Fruit fly (Drosophila melanogaster) whole organism, embryonic: ENCODE data around the gene piwi.
A peak's percentile ranks its signal among the peaks of the same experiment; 100 is the strongest.

ENCODE experiments used
- Adf1 ChIP-seq: fragments of 200-800 bp; sonication (Bioruptor generic); IDR thresholded peaks from 2 replicates; pipeline ENCODE4 v1.3.6; 2022; ENCODE audit warnings: missing biosample characterization, missing genetic modification characterization
- Asciz ChIP-seq: fragments of 200-800 bp; sonication (Bioruptor generic); optimal IDR thresholded peaks from 2 replicates; lab custom pipeline; 2017; ENCODE audit warnings: missing biosample characterization, mild to moderate bottlenecking, missing genetic modification characterization, missing genetic modification reagents
- Atf6 ChIP-seq: fragments of 200-800 bp; sonication (Bioruptor generic); IDR thresholded peaks from 2 replicates; pipeline ENCODE4 v1.3.6; 2022; ENCODE audit warnings: missing biosample characterization, missing genetic modification characterization
- CG10267 ChIP-seq: fragments of 200-800 bp; sonication (Bioruptor generic); optimal IDR thresholded peaks from 2 replicates; lab custom pipeline; 2018; ENCODE audit warnings: missing biosample characterization, mild to moderate bottlenecking, missing genetic modification characterization, moderate library complexity
- CG10274 ChIP-seq: fragments of 200-800 bp; sonication (Bioruptor generic); optimal IDR thresholded peaks from 3 replicates; lab custom pipeline; 2017; ENCODE audit warnings: missing biosample characterization, mild to moderate bottlenecking, missing genetic modification characterization
- CG10431 ChIP-seq: fragments of 200-800 bp; sonication (Bioruptor generic); optimal IDR thresholded peaks from 3 replicates; lab custom pipeline; 2018; ENCODE audit warnings: missing biosample characterization, mild to moderate bottlenecking, missing genetic modification characterization
- CG11247 ChIP-seq: fragments of 200-800 bp; sonication (Bioruptor generic); IDR thresholded peaks from 2 replicates; pipeline ENCODE4 v1.3.6; 2022; ENCODE audit warnings: missing biosample characterization, missing genetic modification characterization
- CG11456 ChIP-seq: fragments of 200-800 bp; sonication (Bioruptor generic); IDR thresholded peaks from 3 replicates; pipeline ENCODE4 v1.3.6; 2022; ENCODE audit warnings: missing biosample characterization, missing genetic modification characterization
- CG15514 ChIP-seq: fragments of 200-800 bp; sonication (Bioruptor generic); optimal IDR thresholded peaks from 3 replicates; lab custom pipeline; 2017; ENCODE audit warnings: missing biosample characterization, missing genetic modification characterization, mild to moderate bottlenecking, moderate library complexity, missing genetic modification reagents
- CG16779 ChIP-seq: fragments of 200-800 bp; sonication (Bioruptor generic); IDR thresholded peaks from 2 replicates; pipeline ENCODE4 v1.3.6; 2022; ENCODE audit warnings: missing biosample characterization, missing genetic modification characterization
- CG16863 ChIP-seq: fragments of 200-800 bp; sonication (Bioruptor generic); optimal IDR thresholded peaks from 3 replicates; lab custom pipeline; 2016; ENCODE audit warnings: missing biosample characterization, missing genetic modification characterization
- CG17612 ChIP-seq: fragments of 200-800 bp; sonication (Bioruptor generic); IDR thresholded peaks from 2 replicates; pipeline ENCODE4 v1.3.6; 2022; ENCODE audit warnings: missing biosample characterization, missing genetic modification characterization
- CG30020 ChIP-seq: fragments of 200-800 bp; optimal IDR thresholded peaks from 2 replicates; lab custom pipeline; 2019; ENCODE audit warnings: missing biosample characterization, mild to moderate bottlenecking, missing genetic modification characterization, moderate library complexity
- CG34376 ChIP-seq: fragments of 200-800 bp; sonication (Bioruptor generic); optimal IDR thresholded peaks from 2 replicates; lab custom pipeline; 2018; ENCODE audit warnings: missing biosample characterization, mild to moderate bottlenecking, missing genetic modification characterization
- CG43689 ChIP-seq: fragments of 200-800 bp; sonication (Bioruptor generic); IDR thresholded peaks from 2 replicates; pipeline ENCODE4 v1.3.6; 2022; ENCODE audit warnings: missing biosample characterization, missing genetic modification characterization
- CG4617 ChIP-seq: fragments of 200-800 bp; sonication (Bioruptor generic); optimal IDR thresholded peaks from 3 replicates; lab custom pipeline; 2016; ENCODE audit warnings: missing biosample characterization, missing genetic modification characterization, borderline replicate concordance
- CG5953 ChIP-seq: fragments of 200-800 bp; sonication (Bioruptor generic); IDR thresholded peaks from 2 replicates; pipeline ENCODE4 v1.3.6; 2022; ENCODE audit warnings: missing biosample characterization, missing genetic modification characterization
- CG6765 ChIP-seq: fragments of 200-800 bp; sonication (Bioruptor generic); optimal IDR thresholded peaks from 3 replicates; lab custom pipeline; 2017; ENCODE audit warnings: missing biosample characterization, mild to moderate bottlenecking, missing genetic modification characterization
- CG7928 ChIP-seq: fragments of 200-800 bp; sonication (Bioruptor generic); optimal IDR thresholded peaks from 2 replicates; lab custom pipeline; 2017; ENCODE audit warnings: missing biosample characterization, mild to moderate bottlenecking, missing genetic modification characterization
- CG9609 ChIP-seq: fragments of 200-800 bp; sonication (Bioruptor generic); optimal IDR thresholded peaks from 3 replicates; lab custom pipeline; 2016; ENCODE audit warnings: missing biosample characterization, missing genetic modification characterization
- Ets65A ChIP-seq: fragments of 200-800 bp; sonication (Bioruptor generic); peaks from one replicate; lab custom pipeline; 2016; ENCODE audit warnings: missing biosample characterization, missing genetic modification characterization
- Fer1 ChIP-seq: fragments of 200-800 bp; sonication (Bioruptor generic); optimal IDR thresholded peaks from 2 replicates; lab custom pipeline; 2017; ENCODE audit warnings: missing biosample characterization, mild to moderate bottlenecking, missing genetic modification characterization
- HLH4C ChIP-seq: fragments of 200-800 bp; sonication (Bioruptor generic); IDR thresholded peaks from 3 replicates; pipeline ENCODE4 v1.3.6; 2022; ENCODE audit warnings: missing biosample characterization, missing genetic modification characterization; ENCODE audit not compliant: partially characterized antibody
- HLHmδ ChIP-seq: fragments of 200-800 bp; sonication (Bioruptor generic); optimal IDR thresholded peaks from 2 replicates; lab custom pipeline; 2018; ENCODE audit warnings: missing biosample characterization, mild to moderate bottlenecking, missing genetic modification characterization, moderate library complexity
- HmgZ ChIP-seq: fragments of 200-800 bp; sonication (Bioruptor generic); optimal IDR thresholded peaks from 2 replicates; lab custom pipeline; 2018; ENCODE audit warnings: missing biosample characterization, mild to moderate bottlenecking, missing genetic modification characterization
- Hr3 ChIP-seq: fragments of 200-800 bp; sonication (Bioruptor generic); optimal IDR thresholded peaks from 3 replicates; lab custom pipeline; 2016; ENCODE audit warnings: missing biosample characterization, missing genetic modification characterization
- MESR4 ChIP-seq: fragments of 200-800 bp; sonication (Bioruptor generic); optimal IDR thresholded peaks from 2 replicates; lab custom pipeline; 2018; ENCODE audit warnings: missing biosample characterization, mild to moderate bottlenecking, missing genetic modification characterization, moderate library complexity
- NFAT ChIP-seq: fragments of 200-800 bp; sonication (Bioruptor generic); IDR thresholded peaks from 2 replicates; pipeline ENCODE4 v1.3.6; 2022; ENCODE audit warnings: missing biosample characterization, missing genetic modification characterization
- Oaz ChIP-seq: fragments of 200-800 bp; sonication (Bioruptor generic); IDR thresholded peaks from 2 replicates; pipeline ENCODE4 v1.3.6; 2022; ENCODE audit warnings: missing biosample characterization, missing genetic modification characterization
- Sox100B ChIP-seq: fragments of 200-800 bp; sonication (Bioruptor generic); optimal IDR thresholded peaks from 3 replicates; lab custom pipeline; 2018; ENCODE audit warnings: missing biosample characterization, mild to moderate bottlenecking, missing genetic modification characterization
- Ssrp ChIP-seq: fragments of 200-800 bp; sonication (Bioruptor generic); optimal IDR thresholded peaks from 2 replicates; lab custom pipeline; 2018; ENCODE audit warnings: missing biosample characterization, mild to moderate bottlenecking, missing genetic modification characterization, moderate library complexity
- Taf1 ChIP-seq: fragments of 200-800 bp; sonication (Bioruptor generic); IDR thresholded peaks from 2 replicates; pipeline ENCODE4 v1.3.6; 2022; ENCODE audit warnings: missing biosample characterization, missing genetic modification characterization
- Usf ChIP-seq: fragments of 200-800 bp; sonication (Bioruptor generic); optimal IDR thresholded peaks from 2 replicates; lab custom pipeline; 2017; ENCODE audit warnings: missing genotype, missing biosample characterization, missing genetic modification characterization
- YL-1 ChIP-seq: fragments of 200-800 bp; sonication (Bioruptor generic); optimal IDR thresholded peaks from 3 replicates; lab custom pipeline; 2017; ENCODE audit warnings: missing biosample characterization, mild to moderate bottlenecking, missing genetic modification characterization
- bbx ChIP-seq: fragments of 200-800 bp; sonication (Bioruptor generic); IDR thresholded peaks from 2 replicates; pipeline ENCODE4 v1.3.6; 2022; ENCODE audit warnings: missing biosample characterization, missing genetic modification characterization; ENCODE audit not compliant: partially characterized antibody
- crol ChIP-seq: fragments of 200-800 bp; sonication (Bioruptor generic); IDR thresholded peaks from 2 replicates; pipeline ENCODE4 v1.3.6; 2022; ENCODE audit warnings: missing biosample characterization, missing genetic modification characterization
- danr ChIP-seq: fragments of 200-800 bp; sonication (Bioruptor generic); IDR thresholded peaks from 2 replicates; pipeline ENCODE4 v1.3.6; 2022; ENCODE audit warnings: missing biosample characterization, missing genetic modification characterization
- ftz-f1 ChIP-seq: fragments of 200-800 bp; sonication (Bioruptor generic); optimal IDR thresholded peaks from 2 replicates; lab custom pipeline; 2016; ENCODE audit warnings: missing biosample characterization, missing genetic modification characterization
- grn ChIP-seq: fragments of 200-800 bp; sonication (Bioruptor generic); optimal IDR thresholded peaks from 3 replicates; lab custom pipeline; 2017; ENCODE audit warnings: missing biosample characterization, missing genetic modification characterization
- gt ChIP-seq: fragments of 200-800 bp; sonication (Bioruptor generic); IDR thresholded peaks from 2 replicates; pipeline ENCODE4 v1.3.6; 2022; ENCODE audit warnings: missing biosample characterization, missing genetic modification characterization
- klu ChIP-seq: fragments of 200-800 bp; sonication (Bioruptor generic); IDR thresholded peaks from 2 replicates; pipeline ENCODE4 v1.3.6; 2022; ENCODE audit warnings: missing biosample characterization, missing genetic modification characterization
- nerfin-2 ChIP-seq: fragments of 200-800 bp; sonication (Bioruptor generic); IDR thresholded peaks from 2 replicates; pipeline ENCODE4 v1.3.6; 2022; ENCODE audit warnings: missing biosample characterization, missing genetic modification characterization; ENCODE audit not compliant: partially characterized antibody
- org-1 ChIP-seq: fragments of 200-800 bp; sonication (Bioruptor generic); optimal IDR thresholded peaks from 2 replicates; lab custom pipeline; 2017; ENCODE audit warnings: missing biosample characterization, missing genetic modification characterization
- phol ChIP-seq: fragments of 200-800 bp; sonication (Bioruptor generic); optimal IDR thresholded peaks from 3 replicates; lab custom pipeline; 2018; ENCODE audit warnings: missing biosample characterization, mild to moderate bottlenecking, missing genetic modification characterization, moderate library complexity
- rib ChIP-seq: fragments of 200-800 bp; sonication (Bioruptor generic); IDR thresholded peaks from 2 replicates; pipeline ENCODE4 v1.3.6; 2022; ENCODE audit warnings: missing biosample characterization, missing genetic modification characterization
- row ChIP-seq: fragments of 200-800 bp; sonication (Bioruptor generic); IDR thresholded peaks from 3 replicates; pipeline ENCODE4 v1.3.6; 2022; ENCODE audit warnings: missing biosample characterization, missing genetic modification characterization
- sug ChIP-seq: fragments of 200-800 bp; optimal IDR thresholded peaks from 2 replicates; lab custom pipeline; 2019; ENCODE audit warnings: missing biosample characterization, mild to moderate bottlenecking, missing genetic modification characterization, moderate library complexity
- zfh1 ChIP-seq: fragments of 200-800 bp; sonication (Bioruptor generic); IDR thresholded peaks from 3 replicates; pipeline ENCODE4 v1.3.6; 2022; ENCODE audit warnings: missing biosample characterization, missing genetic modification characterization

Gene piwi

DNA sequence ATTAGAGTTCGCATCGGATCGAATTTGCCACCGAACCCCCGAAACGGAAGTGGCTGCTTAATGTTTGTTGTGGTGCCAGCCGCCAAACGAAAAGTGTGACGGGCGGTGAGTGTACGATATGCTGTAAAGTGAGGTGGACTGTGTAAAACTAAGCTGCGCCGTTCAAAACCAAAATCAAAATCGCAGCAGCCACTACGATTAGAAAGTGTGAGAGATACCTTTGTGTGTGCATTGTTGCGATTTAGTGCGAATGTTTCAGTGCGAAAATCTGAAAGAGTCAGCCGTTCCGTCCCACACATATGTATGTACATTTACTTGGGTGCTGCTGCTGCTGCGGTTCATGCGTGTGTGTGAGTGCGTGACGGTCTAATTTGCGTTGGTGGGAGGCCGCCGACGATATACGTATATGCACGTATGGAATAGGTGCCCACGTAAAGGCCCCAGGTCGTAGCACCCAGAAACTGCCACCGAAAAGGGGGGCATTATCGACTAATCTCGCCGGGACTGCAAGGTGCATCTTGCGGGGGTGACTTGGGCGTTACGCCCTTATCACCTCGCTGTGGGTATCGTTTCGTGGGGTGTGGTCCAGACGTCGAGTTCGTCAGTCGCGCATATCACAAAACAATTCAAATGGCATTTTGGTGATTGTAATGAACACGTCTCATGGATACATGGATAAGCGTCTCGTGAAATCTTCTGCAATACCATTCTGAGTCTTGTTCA, 10.2 kb downstream of the piwi start (continued):
- TF ChIP-seq YL-1 (GFP tag; lab: Kevin White, UChicago) (peak; percentile 93), rib (0 out of 2 replicates have a peak, but pooled peaks have one; percentile 18), danr (GFP tag; lab: Robert Waterston, UW) (no peak), Sox100B (no peak), Fer1 (no peak), CG34376 (GFP tag; lab: Kevin White, UChicago) (peak; percentile 29), org-1 (GFP tag; lab: Kevin White, UChicago) (no peak), sug (tag; lab: Kevin White, UChicago) (peak; percentile 27), CG16779 (GFP tag; lab: Robert Waterston, UW) (peak; percentile 55; the same call in 1 of the 2 replicates), CG6765 (peak; percentile 32), Ssrp (tag; lab: Kevin White, UChicago) (no peak), CG4617 (GFP tag; lab: Kevin White, UChicago) (peak; percentile 69), HLH4C (0 out of 3 replicates have a peak, but pooled peaks have one; percentile 30), Adf1 (GFP tag; lab: Robert Waterston, UW) (peak; percentile 51; the same call in 1 of the 2 replicates), Oaz (no peak)

DNA sequence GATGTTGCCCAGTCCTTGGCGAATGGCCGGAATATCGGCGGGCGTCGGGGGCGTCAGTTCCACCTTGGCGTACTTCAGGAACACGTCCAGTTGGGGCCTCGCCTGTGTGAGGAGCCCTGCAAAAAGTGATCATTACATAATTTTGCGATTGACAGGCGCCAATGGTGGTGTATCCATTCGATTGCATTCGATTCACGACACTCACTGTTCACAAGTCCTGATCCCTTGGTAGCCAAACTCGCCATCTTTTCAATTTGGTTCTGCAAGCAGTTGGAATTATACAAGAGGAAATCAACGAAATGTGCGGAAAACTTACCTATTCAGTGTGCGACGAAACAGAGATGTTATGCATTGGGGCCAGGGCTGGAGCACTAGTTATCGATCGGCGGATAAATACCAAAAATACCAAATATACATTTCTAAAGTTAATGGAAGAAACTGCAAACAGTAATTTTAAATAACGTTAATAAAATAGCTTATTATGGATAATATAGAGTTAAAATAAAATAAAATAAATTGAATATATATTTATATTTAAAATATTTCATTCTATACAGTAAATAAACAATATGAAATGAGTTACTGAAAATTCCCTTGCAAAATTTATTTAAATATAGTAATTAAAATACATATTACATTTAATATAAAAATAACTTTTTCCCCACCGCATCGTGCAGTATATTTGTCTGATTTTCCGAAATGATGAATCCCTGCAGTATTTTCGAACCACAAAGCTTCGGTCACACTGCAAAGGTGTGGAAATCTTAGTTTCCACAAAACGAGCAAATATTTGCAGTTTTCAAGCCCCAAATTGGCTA, 11.0 kb downstream of the piwi start, which contains the start of the genes ATPsynG and SCAR:
Gene ATPsynG, minus strand, starts transcription at position 354 of the 818 bp plus-strand sequence.
Gene SCAR, plus strand, starts transcription at position 727 of the 818 bp plus-strand sequence.
- TF ChIP-seq CG10267, result no peak
- TF ChIP-seq gt (GFP tag; lab: Robert Waterston, UW), result no peak
- TF ChIP-seq CG10431 (GFP tag; lab: Kevin White, UChicago), result no peak
- no peak for TF ChIP-seq Atf6 (GFP tag; lab: Robert Waterston, UW)
- peak; percentile 29 for TF ChIP-seq Ets65A
- TF ChIP-seq klu, result no peak
- peak; percentile 92 for TF ChIP-seq CG7928
- no peak for TF ChIP-seq NFAT (GFP tag; lab: Robert Waterston, UW)
- no peak for TF ChIP-seq CG10274 (GFP tag; lab: Kevin White, UChicago)
- no peak for TF ChIP-seq zfh1 (GFP tag; lab: Robert Waterston, UW)
- TF ChIP-seq phol (tag; lab: Kevin White, UChicago), result peak; percentile 31
- TF ChIP-seq Hr3 (GFP tag; lab: Kevin White, UChicago), result no peak
- TF ChIP-seq CG11247 (GFP tag; lab: Robert Waterston, UW), result no peak
- peak; percentile 58 for TF ChIP-seq CG30020
- TF ChIP-seq CG11456 (GFP tag; lab: Robert Waterston, UW), result no peak
- TF ChIP-seq CG17612 (GFP tag; lab: Robert Waterston, UW), result no peak
- TF ChIP-seq HLHmδ (GFP tag; lab: Kevin White, UChicago), result no peak
- peak; percentile 51; the same call in 1 of the 3 replicates for TF ChIP-seq row
- peak; percentile 94 for TF ChIP-seq MESR4 (GFP tag; lab: Kevin White, UChicago)
- no peak for TF ChIP-seq CG9609 (GFP tag; lab: Kevin White, UChicago)
- no peak for TF ChIP-seq crol (GFP tag; lab: Robert Waterston, UW)
- TF ChIP-seq CG5953, result no peak
- no peak for TF ChIP-seq CG16863
- TF ChIP-seq CG43689 (GFP tag; lab: Robert Waterston, UW), result no peak
- no peak for TF ChIP-seq Asciz (GFP tag; lab: Kevin White, UChicago)
- TF ChIP-seq ftz-f1, result peak; percentile 31
- TF ChIP-seq Usf, result no peak
- no peak for TF ChIP-seq nerfin-2 (GFP tag; lab: Robert Waterston, UW)
- TF ChIP-seq grn (GFP tag; lab: Kevin White, UChicago), result no peak
- no peak for TF ChIP-seq bbx
- no peak for TF ChIP-seq HmgZ (tag; lab: Kevin White, UChicago)
- TF ChIP-seq CG15514 (GFP tag; lab: Kevin White, UChicago), result peak; percentile 1
- no peak for TF ChIP-seq Taf1
